Worm (Caenorhabditis elegans): ENCODE data around the gene srab-12.

ce11 chrV:17824610-17825009 is 41.2 kb upstream of the srab-12 start, which contains the start of gene srh-301:
- no peak for TF ChIP-seq nhr-2 (tag; optimal IDR thresholded peaks at IDR 0.05)
- no peak for TF ChIP-seq lsy-2 (tag; optimal IDR thresholded peaks at IDR 0.05)
- no peak for TF ChIP-seq ces-1 (GFP tag; optimal IDR thresholded peaks at IDR 0.05)
- TF ChIP-seq nhr-237 (tag; optimal IDR thresholded peaks at IDR 0.05) = no peak
- no peak for TF ChIP-seq blmp-1 (tag; optimal IDR thresholded peaks at IDR 0.05)
